Fruit fly (Drosophila melanogaster) whole organism, embryonic: ENCODE results near the gene lectin-37Da.

Experiments used
- ATbp ChIP-seq: fragments of 200-800 bp; sonication (Bioruptor generic); optimal IDR thresholded peaks from 2 replicates; lab custom pipeline; 2017; ENCODE audit warnings: missing biosample characterization, mild to moderate bottlenecking, missing genetic modification characterization, missing genetic modification reagents
- CG11247 ChIP-seq: fragments of 200-800 bp; sonication (Bioruptor generic); IDR thresholded peaks from 2 replicates; pipeline ENCODE4 v1.3.6; 2022; ENCODE audit warnings: missing biosample characterization, missing genetic modification characterization
- CG12155 ChIP-seq: fragments of 200-800 bp; sonication (Bioruptor generic); optimal IDR thresholded peaks from 3 replicates; lab custom pipeline; 2016; ENCODE audit warnings: missing biosample characterization, missing genetic modification characterization
- CG12942 ChIP-seq: fragments of 200-800 bp; sonication (Bioruptor generic); optimal IDR thresholded peaks from 3 replicates; lab custom pipeline; 2016; ENCODE audit warnings: missing biosample characterization, missing genetic modification characterization
- CG13287 ChIP-seq: fragments of 200-800 bp; sonication (Bioruptor generic); IDR thresholded peaks from 2 replicates; pipeline ENCODE4 v1.3.6; 2022; ENCODE audit warnings: missing biosample characterization, missing genetic modification characterization; ENCODE audit not compliant: partially characterized antibody
- CG14710 ChIP-seq: fragments of 200-800 bp; sonication (Bioruptor generic); optimal IDR thresholded peaks from 3 replicates; lab custom pipeline; 2019; ENCODE audit warnings: missing biosample characterization, mild to moderate bottlenecking, missing genetic modification characterization, moderate library complexity
- CG15514 ChIP-seq: fragments of 200-800 bp; sonication (Bioruptor generic); optimal IDR thresholded peaks from 3 replicates; lab custom pipeline; 2017; ENCODE audit warnings: missing biosample characterization, missing genetic modification characterization, mild to moderate bottlenecking, moderate library complexity, missing genetic modification reagents
- CG16779 ChIP-seq: fragments of 200-800 bp; sonication (Bioruptor generic); IDR thresholded peaks from 2 replicates; pipeline ENCODE4 v1.3.6; 2022; ENCODE audit warnings: missing biosample characterization, missing genetic modification characterization
- CG17186 ChIP-seq: fragments of 200-800 bp; sonication (Bioruptor generic); optimal IDR thresholded peaks from 3 replicates; lab custom pipeline; 2017; ENCODE audit warnings: missing biosample characterization, missing genetic modification reagents, missing genetic modification characterization
- CG17829 ChIP-seq: fragments of 200-800 bp; optimal IDR thresholded peaks from 2 replicates; lab custom pipeline; 2019; ENCODE audit warnings: missing biosample characterization, mild to moderate bottlenecking, missing genetic modification characterization, moderate library complexity
- CG18262 ChIP-seq: fragments of 200-800 bp; optimal IDR thresholded peaks from 3 replicates; lab custom pipeline; 2019; ENCODE audit warnings: missing biosample characterization, mild to moderate bottlenecking, missing genetic modification characterization, moderate library complexity
- CG18599 ChIP-seq: fragments of 200-800 bp; sonication (Bioruptor generic); optimal IDR thresholded peaks from 3 replicates; lab custom pipeline; 2017; ENCODE audit warnings: missing biosample characterization, missing genetic modification characterization, mild to moderate bottlenecking, moderate library complexity, missing genetic modification reagents
- CG2202 ChIP-seq: fragments of 200-800 bp; sonication (Bioruptor generic); optimal IDR thresholded peaks from 2 replicates; lab custom pipeline; 2018; ENCODE audit warnings: missing biosample characterization, mild to moderate bottlenecking, missing genetic modification characterization
- CG3065 ChIP-seq: fragments of 200-800 bp; sonication (Bioruptor generic); optimal IDR thresholded peaks from 2 replicates; lab custom pipeline; 2016; ENCODE audit warnings: missing biosample characterization, missing genetic modification characterization
- CG31441 ChIP-seq: fragments of 200-800 bp; sonication (Bioruptor generic); IDR thresholded peaks from 2 replicates; pipeline ENCODE4 v1.3.6; 2022; ENCODE audit warnings: missing biosample characterization, missing genetic modification characterization
- CG4424 ChIP-seq: fragments of 200-800 bp; sonication (Bioruptor generic); optimal IDR thresholded peaks from 3 replicates; lab custom pipeline; 2016; ENCODE audit warnings: missing biosample characterization, missing genetic modification characterization
- CG6254 ChIP-seq: fragments of 200-800 bp; sonication (Bioruptor generic); optimal IDR thresholded peaks from 3 replicates; lab custom pipeline; 2017; ENCODE audit warnings: mild to moderate bottlenecking, missing biosample characterization, missing genetic modification reagents, missing genetic modification characterization
- CG7987 ChIP-seq: fragments of 200-800 bp; sonication (Bioruptor generic); optimal IDR thresholded peaks from 2 replicates; lab custom pipeline; 2018; ENCODE audit warnings: missing biosample characterization, mild to moderate bottlenecking, missing genetic modification characterization, moderate library complexity
- CG8924 ChIP-seq: fragments of 200-800 bp; optimal IDR thresholded peaks from 3 replicates; lab custom pipeline; 2019; ENCODE audit warnings: missing biosample characterization, mild to moderate bottlenecking, missing genetic modification characterization, moderate library complexity
- CG9609 ChIP-seq: fragments of 200-800 bp; sonication (Bioruptor generic); optimal IDR thresholded peaks from 3 replicates; lab custom pipeline; 2016; ENCODE audit warnings: missing biosample characterization, missing genetic modification characterization
- CG9727 ChIP-seq: fragments of 200-800 bp; sonication (Bioruptor generic); optimal IDR thresholded peaks from 3 replicates; lab custom pipeline; 2017; ENCODE audit warnings: missing biosample characterization, mild to moderate bottlenecking, missing genetic modification characterization
- GATAe ChIP-seq: fragments of 200-800 bp; sonication (Bioruptor generic); conservative IDR thresholded peaks from 2 replicates; pipeline ENCODE4 v1.3.6; 2022; ENCODE audit warnings: missing biosample characterization, missing genetic modification characterization
- Myb ChIP-seq: fragments of 200-800 bp; sonication (Bioruptor generic); optimal IDR thresholded peaks from 2 replicates; lab custom pipeline; 2016; ENCODE audit warnings: missing biosample characterization, missing genetic modification characterization
- Oli ChIP-seq: fragments of 200-800 bp; sonication (Bioruptor generic); optimal IDR thresholded peaks from 2 replicates; lab custom pipeline; 2018; ENCODE audit warnings: missing biosample characterization, mild to moderate bottlenecking, missing genetic modification characterization, moderate library complexity
- Poxn ChIP-seq: fragments of 200-800 bp; sonication (Bioruptor generic); IDR thresholded peaks from 2 replicates; pipeline ENCODE4 v1.3.6; 2022; ENCODE audit warnings: missing biosample characterization, missing genetic modification characterization
- Sox102F ChIP-seq: fragments of 200-800 bp; sonication (Bioruptor generic); optimal IDR thresholded peaks from 2 replicates; lab custom pipeline; 2018; ENCODE audit warnings: missing biosample characterization, mild to moderate bottlenecking, missing genetic modification characterization, moderate library complexity
- ap ChIP-seq: fragments of 200-800 bp; sonication (Bioruptor generic); IDR thresholded peaks from 2 replicates; pipeline ENCODE4 v1.3.6; 2022; ENCODE audit warnings: missing biosample characterization, missing genetic modification characterization
- ato ChIP-seq: fragments of 200-800 bp; sonication (Bioruptor generic); IDR thresholded peaks from 2 replicates; pipeline ENCODE4 v1.3.6; 2022; ENCODE audit warnings: missing biosample characterization, missing genetic modification characterization; ENCODE audit not compliant: partially characterized antibody
- az2 ChIP-seq: fragments of 200-800 bp; sonication (Bioruptor generic); optimal IDR thresholded peaks from 3 replicates; lab custom pipeline; 2016; ENCODE audit warnings: missing biosample characterization, missing genetic modification characterization
- bigmax ChIP-seq: fragments of 200-800 bp; sonication (Bioruptor generic); optimal IDR thresholded peaks from 2 replicates; lab custom pipeline; 2018; ENCODE audit warnings: missing biosample characterization, mild to moderate bottlenecking, missing genetic modification characterization
- chn ChIP-seq: fragments of 200-800 bp; sonication (Bioruptor generic); optimal IDR thresholded peaks from 2 replicates; lab custom pipeline; 2016; ENCODE audit warnings: missing biosample characterization, missing genetic modification characterization
- crol ChIP-seq: fragments of 200-800 bp; sonication (Bioruptor generic); IDR thresholded peaks from 2 replicates; pipeline ENCODE4 v1.3.6; 2022; ENCODE audit warnings: missing biosample characterization, missing genetic modification characterization
- dmrt11E ChIP-seq: fragments of 200-800 bp; sonication (Bioruptor generic); optimal IDR thresholded peaks from 3 replicates; lab custom pipeline; 2018; ENCODE audit warnings: missing biosample characterization, mild to moderate bottlenecking, missing genetic modification characterization, moderate library complexity
- fd96Cb ChIP-seq: fragments of 200-800 bp; sonication (Bioruptor generic); optimal IDR thresholded peaks from 2 replicates; lab custom pipeline; 2018; ENCODE audit warnings: missing biosample characterization, mild to moderate bottlenecking, missing genetic modification characterization, moderate library complexity
- gcm ChIP-seq: fragments of 200-800 bp; sonication (Bioruptor generic); optimal IDR thresholded peaks from 2 replicates; lab custom pipeline; 2019; ENCODE audit warnings: missing biosample characterization, mild to moderate bottlenecking, missing genetic modification characterization, moderate library complexity
- grau ChIP-seq: fragments of 200-800 bp; optimal IDR thresholded peaks from 3 replicates; lab custom pipeline; 2019; ENCODE audit warnings: missing biosample characterization, mild to moderate bottlenecking, missing genetic modification characterization, moderate library complexity
- gsb-n ChIP-seq: fragments of 200-800 bp; sonication (Bioruptor generic); optimal IDR thresholded peaks from 3 replicates; lab custom pipeline; 2018; ENCODE audit warnings: missing biosample characterization, mild to moderate bottlenecking, missing genetic modification characterization
- gt ChIP-seq: fragments of 200-800 bp; sonication (Bioruptor generic); IDR thresholded peaks from 2 replicates; pipeline ENCODE4 v1.3.6; 2022; ENCODE audit warnings: missing biosample characterization, missing genetic modification characterization
- mirr ChIP-seq: fragments of 200-800 bp; sonication (Bioruptor generic); optimal IDR thresholded peaks from 3 replicates; lab custom pipeline; 2018; ENCODE audit warnings: missing biosample characterization, mild to moderate bottlenecking, missing genetic modification characterization
- nerfin-2 ChIP-seq: fragments of 200-800 bp; sonication (Bioruptor generic); IDR thresholded peaks from 2 replicates; pipeline ENCODE4 v1.3.6; 2022; ENCODE audit warnings: missing biosample characterization, missing genetic modification characterization; ENCODE audit not compliant: partially characterized antibody
- otp ChIP-seq: fragments of 200-800 bp; sonication (Bioruptor generic); IDR thresholded peaks from 3 replicates; pipeline ENCODE4, ENCODE4 v1.3.6; 2022; ENCODE audit warnings: missing biosample characterization, missing genetic modification characterization
- prd ChIP-seq, 3 experiments: fragments of >200 bp in 2 of 3; fragments of 200-800 bp in 1 of 3; sonication (Bioruptor generic) in 1 of 3; optimal IDR thresholded peaks in 2 of 3; IDR thresholded peaks in 1 of 3; 2 replicates in 2 of 3; 3 replicates in 1 of 3; pipeline versions ENCODE4 v1.3.6 to Lab custom; 2017 to 2022; ENCODE audit warnings: missing biosample characterization in 1 of 3, missing genetic modification characterization in 1 of 3
- shn ChIP-seq: fragments of 200-800 bp; sonication (Bioruptor generic); optimal IDR thresholded peaks from 3 replicates; lab custom pipeline; 2016; ENCODE audit warnings: missing biosample characterization, missing genetic modification characterization
- sqz ChIP-seq: fragments of 200-800 bp; sonication (Bioruptor generic); optimal IDR thresholded peaks from 3 replicates; lab custom pipeline; 2018; ENCODE audit warnings: missing biosample characterization, mild to moderate bottlenecking, missing genetic modification characterization
- stwl ChIP-seq: fragments of 200-800 bp; sonication (Bioruptor generic); optimal IDR thresholded peaks from 3 replicates; lab custom pipeline; 2018; ENCODE audit warnings: missing biosample characterization, mild to moderate bottlenecking, missing genetic modification characterization, moderate library complexity
- tup ChIP-seq: fragments of 200-800 bp; sonication (Bioruptor generic); optimal IDR thresholded peaks from 2 replicates; lab custom pipeline; 2016; ENCODE audit warnings: missing biosample characterization, mild to moderate bottlenecking, missing genetic modification characterization, moderate library complexity
- vvl ChIP-seq: fragments of 200-800 bp; sonication (Bioruptor generic); IDR thresholded peaks from 2 replicates; pipeline ENCODE4 v1.3.6; 2022; ENCODE audit warnings: missing biosample characterization, missing genetic modification characterization
- wek ChIP-seq: fragments of 200-800 bp; sonication (Bioruptor generic); optimal IDR thresholded peaks from 3 replicates; lab custom pipeline; 2018; ENCODE audit warnings: missing biosample characterization, mild to moderate bottlenecking, missing genetic modification characterization, moderate library complexity
- yki ChIP-seq: fragments of >200 bp; optimal IDR thresholded peaks from 3 replicates; lab custom pipeline; 2018
- zf30C ChIP-seq: fragments of 200-800 bp; sonication (Bioruptor generic); optimal IDR thresholded peaks from 3 replicates; lab custom pipeline; 2018; ENCODE audit warnings: missing biosample characterization, mild to moderate bottlenecking, missing genetic modification characterization

lectin-37Da gene

dm6 chr2L:19373809-19374208, 44.3 kb upstream of the lectin-37Da start (continued):
- TF ChIP-seq CG17186 (GFP tag; lab: Kevin White, UChicago) (no peak), CG4424 (GFP tag; lab: Kevin White, UChicago) (peak; percentile 27), CG9727 (GFP tag; lab: Kevin White, UChicago) (peak; percentile 38), CG7987 (GFP tag; lab: Kevin White, UChicago) (no peak), Myb (no peak), wek (no peak), CG15514 (GFP tag; lab: Kevin White, UChicago) (no peak), ato (no peak), CG12155 (GFP tag; lab: Kevin White, UChicago) (no peak), CG16779 (GFP tag; lab: Robert Waterston, UW) (no peak), ap (GFP tag; lab: Robert Waterston, UW) (0 out of 2 replicates have a peak, but pooled peaks have one; percentile 17), CG18262 (peak; percentile 63), otp (GFP tag; lab: Robert Waterston, UW) (no peak), CG13287 (GFP tag; lab: Robert Waterston, UW) (no peak), CG6254 (GFP tag; lab: Kevin White, UChicago) (peak; percentile 10), gt (GFP tag; lab: Robert Waterston, UW) (no peak), GATAe (no peak), stwl (tag; lab: Kevin White, UChicago) (no peak), CG17829 (tag; lab: Kevin White, UChicago) (peak; percentile 43), chn (GFP tag; lab: Kevin White, UChicago) (no peak), CG31441 (GFP tag; lab: Robert Waterston, UW) (peak; percentile 65), dmrt11E (peak; percentile 56), Oli (peak; percentile 46), Sox102F (GFP tag; lab: Kevin White, UChicago) (peak; percentile 27), sqz (GFP tag; lab: Kevin White, UChicago) (no peak), yki (lab: Kevin White, UChicago) (no peak), ATbp (peak; percentile 17), shn (GFP tag; lab: Kevin White, UChicago) (no peak), CG12942 (GFP tag; lab: Kevin White, UChicago) (no peak), az2 (GFP tag; lab: Kevin White, UChicago) (peak; percentile 0), gsb-n (tag; lab: Kevin White, UChicago) (peak; percentile 49), mirr (GFP tag; lab: Kevin White, UChicago) (no peak), bigmax (GFP tag; lab: Kevin White, UChicago) (no peak), prd (optimal IDR thresholded peaks at IDR 0.05; lab: Kevin White, UChicago) (no peak), prd (GFP tag; IDR thresholded peaks at IDR 0.05; lab: Robert Waterston, UW) (no peak), crol (GFP tag; lab: Robert Waterston, UW) (no peak), CG3065 (GFP tag; lab: Kevin White, UChicago) (no peak), Poxn (GFP tag; lab: Robert Waterston, UW) (no peak), CG9609 (no peak), fd96Cb (tag; lab: Kevin White, UChicago) (peak; percentile 42), vvl (GFP tag; lab: Robert Waterston, UW) (0 out of 2 replicates have a peak, but pooled peaks have one; percentile 16), CG11247 (GFP tag; lab: Robert Waterston, UW) (no peak), zf30C (GFP tag; lab: Kevin White, UChicago) (peak; percentile 43), CG18599 (peak; percentile 36), grau (tag; lab: Kevin White, UChicago) (peak; percentile 43), nerfin-2 (GFP tag; lab: Robert Waterston, UW) (no peak), CG8924 (peak; percentile 43), CG2202 (tag; lab: Kevin White, UChicago) (peak; percentile 7), CG14710 (peak; percentile 51), tup (GFP tag; lab: Kevin White, UChicago) (no peak), gcm (peak; percentile 12)
